Worm (Caenorhabditis elegans): ENCODE data around the gene R13H7.2.

DNA sequence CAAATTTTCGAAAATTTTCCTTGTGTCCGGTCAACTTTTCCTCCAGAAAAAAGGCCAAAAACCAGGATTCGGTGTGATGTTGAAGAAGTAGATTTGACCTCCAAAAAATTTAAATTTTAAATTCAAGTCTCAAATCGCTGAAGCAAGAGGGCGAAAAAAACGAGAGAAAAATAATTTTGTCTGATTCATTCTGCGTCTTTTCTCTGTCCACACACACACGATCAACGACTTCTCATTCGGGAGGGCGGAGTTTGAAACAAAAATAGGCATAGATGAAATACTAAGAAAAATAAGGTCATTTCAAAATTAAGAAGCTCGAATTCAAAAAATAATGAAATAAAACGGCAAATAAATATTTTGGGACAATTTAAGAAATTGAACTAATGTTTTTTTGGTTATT is at the start of gene R13H7.2:
- no peak for TF ChIP-seq fkh-10 (GFP tag; optimal IDR thresholded peaks at IDR 0.05)
- no peak for TF ChIP-seq lin-13 (GFP tag; optimal IDR thresholded peaks at IDR 0.05)
- no peak for TF ChIP-seq fkh-8 (tag; optimal IDR thresholded peaks at IDR 0.05)
- no peak for TF ChIP-seq lin-39 (tag; optimal IDR thresholded peaks at IDR 0.05)
- no peak for TF ChIP-seq nhr-237 (tag; optimal IDR thresholded peaks at IDR 0.05)
- no peak for TF ChIP-seq sptf-1 (tag; optimal IDR thresholded peaks at IDR 0.05)
- TF ChIP-seq mdl-1 (tag; optimal IDR thresholded peaks at IDR 0.05): no peak
- no peak for TF ChIP-seq aly-2 (tag; optimal IDR thresholded peaks at IDR 0.05)
- TF ChIP-seq nhr-28 (tag; optimal IDR thresholded peaks at IDR 0.05): no peak
- no peak for TF ChIP-seq unc-62 (GFP tag; optimal IDR thresholded peaks at IDR 0.05)
- TF ChIP-seq pqm-1 (tag; optimal IDR thresholded peaks at IDR 0.05): no peak

All from whole organism, L1 larva.